Fruit fly (Drosophila melanogaster): Measurements from ENCODE around the gene M1BP.
A peak's percentile ranks its signal among the peaks of the same experiment; 100 is the strongest.

Gene M1BP

dm6 chr3R:8741941-8742340, 10.4 kb upstream of the M1BP start (continued):
- TF ChIP-seq CG18599 (GFP tag; optimal IDR thresholded peaks at IDR 0.05): no peak
- 0 out of 2 replicates have a peak, but pooled peaks have one; percentile 4 for TF ChIP-seq sisA (GFP tag; IDR thresholded peaks at IDR 0.05)
- no peak for TF ChIP-seq CG10321 (GFP tag; IDR thresholded peaks at IDR 0.05)

DNA sequence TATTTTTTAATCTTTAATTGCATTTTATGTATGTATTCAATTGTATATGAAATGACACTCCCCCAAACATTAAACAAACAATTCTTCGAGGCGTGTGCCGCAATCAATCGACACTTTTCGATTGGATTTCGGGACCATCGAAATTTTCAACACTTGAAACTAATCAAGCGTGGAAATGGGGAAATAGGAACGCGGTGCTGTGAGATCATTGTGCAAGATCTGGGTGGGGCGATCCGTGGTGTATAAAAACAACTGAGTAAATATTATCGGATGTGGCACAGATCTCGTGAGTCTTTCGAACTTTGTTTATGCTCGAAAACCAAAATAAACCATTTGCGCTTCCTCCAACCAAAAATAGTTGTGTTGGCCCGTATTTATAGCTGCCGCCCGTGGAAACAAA, 9.8 kb upstream of the M1BP start:
- TF ChIP-seq Atf6 (GFP tag; IDR thresholded peaks at IDR 0.05): no peak
- no peak for TF ChIP-seq CG31365 (tag; optimal IDR thresholded peaks at IDR 0.05)
- TF ChIP-seq Pdp1 (GFP tag; optimal IDR thresholded peaks at IDR 0.05): peak in 1 of 2 experiments; percentile 79
- no peak for TF ChIP-seq CG32532 (GFP tag; IDR thresholded peaks at IDR 0.05)
- no peak for TF ChIP-seq CG17359 (tag; optimal IDR thresholded peaks at IDR 0.05)
- TF ChIP-seq Sry-β (GFP tag; optimal IDR thresholded peaks at IDR 0.05): no peak
- peak; percentile 7 for TF ChIP-seq grn (GFP tag; optimal IDR thresholded peaks at IDR 0.05)
- TF ChIP-seq chinmo (GFP tag; IDR thresholded peaks at IDR 0.05; ENCODE audit: partially characterized antibody): 0 out of 4 replicates have a peak, but pooled peaks have one; percentile 32
- no peak for TF ChIP-seq vvl (GFP tag; IDR thresholded peaks at IDR 0.05)
- peak; percentile 48 for TF ChIP-seq CG10543 (GFP tag; optimal IDR thresholded peaks at IDR 0.05)
- no peak for TF ChIP-seq CG2875 (GFP tag; optimal IDR thresholded peaks at IDR 0.05)
- no peak for TF ChIP-seq sisA (GFP tag; IDR thresholded peaks at IDR 0.05)
- TF ChIP-seq CG6683 (GFP tag; optimal IDR thresholded peaks at IDR 0.05): no peak
- no peak for TF ChIP-seq CG3726 (GFP tag; IDR thresholded peaks at IDR 0.05)
- peak; percentile 41; the same call in 1 of the 3 replicates for TF ChIP-seq so (GFP tag; IDR thresholded peaks at IDR 0.05)
- TF ChIP-seq BtbVII (GFP tag; optimal IDR thresholded peaks at IDR 0.05): peak; percentile 32
- peak; percentile 42 for TF ChIP-seq fd64A (GFP tag; optimal IDR thresholded peaks at IDR 0.05)
- no peak for TF ChIP-seq CG7372 (GFP tag; IDR thresholded peaks at IDR 0.05)
- TF ChIP-seq mld (GFP tag; IDR thresholded peaks at IDR 0.05; ENCODE audit: partially characterized antibody): no peak
- TF ChIP-seq abd-A (tag; optimal IDR thresholded peaks at IDR 0.05): peak; percentile 72
- no peak for TF ChIP-seq cad (GFP tag; optimal IDR thresholded peaks at IDR 0.05)
- TF ChIP-seq unc-4 (GFP tag; IDR thresholded peaks at IDR 0.05; ENCODE audit: partially characterized antibody): no peak
- TF ChIP-seq wor (GFP tag; IDR thresholded peaks at IDR 0.05): no peak
- TF ChIP-seq Med (GFP tag): peak; percentile 35
- TF ChIP-seq CG18599 (GFP tag; optimal IDR thresholded peaks at IDR 0.05): no peak
- no peak for TF ChIP-seq tin (GFP tag; optimal IDR thresholded peaks at IDR 0.05)
- TF ChIP-seq CG2678 (tag; optimal IDR thresholded peaks at IDR 0.05): no peak
- no peak for TF ChIP-seq CG10147 (GFP tag; optimal IDR thresholded peaks at IDR 0.05)
- peak; percentile 66 for TF ChIP-seq sd (tag; optimal IDR thresholded peaks at IDR 0.05)
- TF ChIP-seq CG10366 (GFP tag; IDR thresholded peaks at IDR 0.05): no peak
- no peak for TF ChIP-seq CG10267 (tag; optimal IDR thresholded peaks at IDR 0.05)
- TF ChIP-seq CG1529 (GFP tag; optimal IDR thresholded peaks at IDR 0.05): no peak
- no peak for TF ChIP-seq Sox100B (GFP tag; optimal IDR thresholded peaks at IDR 0.05)
- TF ChIP-seq CG12769 (tag; optimal IDR thresholded peaks at IDR 0.05): peak; percentile 71
- TF ChIP-seq Eip74EF (GFP tag; optimal IDR thresholded peaks at IDR 0.05): peak in 1 of 2 experiments; percentile 46
- TF ChIP-seq CG17802 (tag; optimal IDR thresholded peaks at IDR 0.05): no peak
- TF ChIP-seq ci (GFP tag; IDR thresholded peaks at IDR 0.05): 0 out of 3 replicates have a peak, but pooled peaks have one; percentile 33
- no peak for TF ChIP-seq CG12219 (GFP tag; optimal IDR thresholded peaks at IDR 0.05)

Data from whole organism, embryonic.